Worm (Caenorhabditis elegans) whole organism, mixed stage, embryonic: Measurements from ENCODE around the gene F48F5.6.

ENCODE experiments used
- snpc-4 ChIP-seq: fragments of 150-350 bp; optimal IDR thresholded peaks from 2 replicates; lab custom pipeline; 2014; ENCODE audit warnings: missing biosample characterization, missing genetic modification characterization
- unc-120 ChIP-seq: sonication (generic microtip); optimal IDR thresholded peaks from 2 replicates; lab custom pipeline; 2017; ENCODE audit warnings: missing genetic modification characterization, missing compliant biosample characterization; ENCODE audit not compliant: poor library complexity, severe bottlenecking
- unc-62 ChIP-seq: fragments of 150-350 bp; optimal IDR thresholded peaks from 2 replicates; lab custom pipeline; 2014; ENCODE audit warnings: missing biosample characterization, missing genetic modification reagents, missing genetic modification characterization

DNA sequence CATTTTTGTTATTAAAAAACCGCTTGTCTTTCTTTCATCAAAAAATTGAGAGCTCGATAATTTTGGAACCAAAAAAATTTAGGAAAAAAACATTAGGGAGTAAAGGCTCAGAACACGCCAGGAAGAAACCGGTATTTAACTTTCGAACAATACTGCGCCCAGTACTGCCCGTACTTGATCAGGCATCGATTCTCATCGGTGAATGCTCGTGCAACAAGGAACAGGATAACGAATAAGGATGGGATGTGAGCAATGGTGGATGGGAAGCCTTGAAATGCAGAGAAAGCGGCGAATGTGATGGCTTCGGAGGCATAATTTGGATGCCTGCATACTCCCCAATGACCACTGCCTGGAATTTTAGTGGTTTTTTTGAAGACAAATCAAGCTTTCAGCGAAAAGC is 27.8 kb upstream of the F48F5.6 start:
- TF ChIP-seq unc-120 (tag; lab: Kevin White, UChicago) = no peak
- TF ChIP-seq unc-62 = no peak
- no peak for TF ChIP-seq snpc-4 (tag; lab: Kevin White, UChicago)
